Fruit fly (Drosophila melanogaster) whole organism, pupa: ENCODE measurements around the gene CG8289.

Source experiments
- CG13204 ChIP-seq: fragments of 200-800 bp; sonication (Bioruptor generic); optimal IDR thresholded peaks from 2 replicates; lab custom pipeline; 2018; ENCODE audit warnings: missing biosample characterization, mild to moderate bottlenecking, missing genetic modification characterization, moderate library complexity
- CG32121 ChIP-seq: fragments of 200-800 bp; sonication (Bioruptor generic); IDR thresholded peaks from 2 replicates; pipeline ENCODE4 v1.3.6; 2022; ENCODE audit warnings: missing biosample characterization, missing genetic modification characterization
- CG4496 ChIP-seq: fragments of 200-800 bp; sonication (Bioruptor generic); IDR thresholded peaks from 3 replicates; pipeline ENCODE4 v1.3.6; 2022; ENCODE audit warnings: missing biosample characterization, missing genetic modification characterization
- CG8159 ChIP-seq: fragments of 200-800 bp; sonication (Bioruptor generic); optimal IDR thresholded peaks from 3 replicates; lab custom pipeline; 2018; ENCODE audit warnings: missing biosample characterization, mild to moderate bottlenecking, missing genetic modification characterization, moderate library complexity
- Pif1A ChIP-seq: fragments of 200-800 bp; sonication (Bioruptor generic); optimal IDR thresholded peaks from 3 replicates; lab custom pipeline; 2016; ENCODE audit warnings: missing biosample characterization, missing genetic modification characterization
- Pif1B ChIP-seq: fragments of 200-800 bp; sonication (Bioruptor generic); optimal IDR thresholded peaks from 3 replicates; lab custom pipeline; 2016; ENCODE audit warnings: missing biosample characterization, missing genetic modification characterization
- gl ChIP-seq: fragments of 200-800 bp; sonication (Bioruptor generic); optimal IDR thresholded peaks from 2 replicates; lab custom pipeline; 2018; ENCODE audit warnings: missing biosample characterization, mild to moderate bottlenecking, missing genetic modification characterization

DNA sequence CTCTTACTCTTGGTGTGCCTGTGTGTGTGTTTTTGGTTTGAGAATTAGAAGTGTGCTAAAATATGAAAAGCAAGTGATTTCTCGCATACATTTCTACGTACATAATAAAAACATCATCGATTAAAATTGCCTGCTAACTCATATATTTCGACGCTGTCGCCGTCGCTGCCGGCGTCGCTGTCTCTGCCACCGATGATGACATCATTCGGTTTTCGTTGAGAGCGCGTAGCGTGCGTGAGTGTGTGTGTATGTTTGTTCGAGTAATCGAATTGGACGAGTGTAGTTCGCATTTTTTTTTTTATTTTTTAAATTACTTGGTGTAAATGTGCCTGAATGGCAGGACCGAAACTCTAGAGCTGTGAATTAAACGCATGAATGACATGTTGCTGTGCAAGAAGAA lies 21.9 kb upstream of the CG8289 start:
- TF ChIP-seq CG4496 (GFP tag; lab: Robert Waterston, UW) = no peak
- TF ChIP-seq Pif1A (GFP tag; lab: Kevin White, UChicago) = no peak
- no peak for TF ChIP-seq gl (tag; lab: Kevin White, UChicago)
- TF ChIP-seq CG13204 (GFP tag; lab: Kevin White, UChicago) = no peak
- no peak for TF ChIP-seq CG8159 (tag; lab: Kevin White, UChicago)
- TF ChIP-seq Pif1B = no peak
- TF ChIP-seq CG32121 (GFP tag; lab: Robert Waterston, UW) = no peak
